Worm (Caenorhabditis elegans) whole organism, L1 larva: ENCODE results near the gene F44F4.3.

ENCODE experiments used
- C04F5.9 ChIP-seq: sonication (generic microtip); optimal IDR thresholded peaks from 2 replicates; lab custom pipeline; 2016; ENCODE audit warnings: missing genetic modification characterization, missing compliant biosample characterization
- C16A3.4 ChIP-seq: fragments of 150-350 bp; optimal IDR thresholded peaks from 2 replicates; lab custom pipeline; 2014; ENCODE audit warnings: missing biosample characterization, missing genetic modification characterization
- F16B12.6 ChIP-seq: fragments of 150-350 bp; optimal IDR thresholded peaks from 2 replicates; lab custom pipeline; 2014; ENCODE audit warnings: missing biosample characterization, missing genetic modification characterization
- aha-1 ChIP-seq: fragments of 150-350 bp; optimal IDR thresholded peaks from 2 replicates; lab custom pipeline; 2014; ENCODE audit warnings: missing biosample characterization, missing genetic modification characterization
- alr-1 ChIP-seq: fragments of 200-800 bp; sonication (Bioruptor generic); optimal IDR thresholded peaks from 2 replicates; lab custom pipeline; 2018; ENCODE audit warnings: borderline replicate concordance, mild to moderate bottlenecking, missing genetic modification characterization, missing compliant biosample characterization
- aly-2 ChIP-seq: fragments of 150-350 bp; optimal IDR thresholded peaks from 2 replicates; lab custom pipeline; 2014; ENCODE audit warnings: missing biosample characterization, missing genetic modification characterization
- blmp-1 ChIP-seq: fragments of 150-350 bp; optimal IDR thresholded peaks from 2 replicates; lab custom pipeline; 2014; ENCODE audit warnings: missing biosample characterization, missing genetic modification characterization
- ceh-63 ChIP-seq: fragments of 200-800 bp; sonication (Bioruptor generic); optimal IDR thresholded peaks from 2 replicates; lab custom pipeline; 2018; ENCODE audit warnings: mild to moderate bottlenecking, missing genetic modification characterization, missing compliant biosample characterization
- ceh-8 ChIP-seq: fragments of 200-800 bp; sonication (Bioruptor generic); optimal IDR thresholded peaks from 2 replicates; lab custom pipeline; 2018; ENCODE audit warnings: mild to moderate bottlenecking, missing genetic modification characterization, moderate library complexity, missing compliant biosample characterization
- ceh-90 ChIP-seq: sonication (generic microtip); optimal IDR thresholded peaks from 2 replicates; lab custom pipeline; 2016; ENCODE audit warnings: missing genetic modification characterization, missing compliant biosample characterization
- ces-1 ChIP-seq: fragments of 150-350 bp; optimal IDR thresholded peaks from 2 replicates; lab custom pipeline; 2014; ENCODE audit warnings: missing biosample characterization, missing genetic modification reagents, missing genetic modification characterization
- egl-27 ChIP-seq, 2 experiments: fragments of 150-350 bp in 1 of 2; sonication (generic microtip); optimal IDR thresholded peaks; 3 replicates each; lab custom pipeline; 2017 to 2018; ENCODE audit warnings: missing biosample characterization in 2 of 2, missing genetic modification characterization in 2 of 2, missing genetic modification reagents in 2 of 2
- elt-2 ChIP-seq: sonication (generic microtip); optimal IDR thresholded peaks from 2 replicates; lab custom pipeline; 2016; ENCODE audit warnings: missing genetic modification characterization, mild to moderate bottlenecking, inconsistent platforms, missing compliant biosample characterization, missing genetic modification reagents
- ets-5 ChIP-seq: fragments of 200-800 bp; sonication (Bioruptor generic); IDR thresholded peaks from 2 replicates; pipeline ENCODE4 v1.3.6; 2022; ENCODE audit warnings: missing genetic modification characterization, missing compliant biosample characterization
- fkh-4 ChIP-seq: sonication (generic microtip); optimal IDR thresholded peaks from 2 replicates; lab custom pipeline; 2016; ENCODE audit warnings: missing compliant biosample characterization, missing genetic modification characterization, borderline replicate concordance
- hlh-17 ChIP-seq: fragments of 200-800 bp; sonication (Bioruptor generic); optimal IDR thresholded peaks from 2 replicates; lab custom pipeline; 2018; ENCODE audit warnings: missing genetic modification characterization, mild to moderate bottlenecking, missing compliant biosample characterization, moderate library complexity, borderline replicate concordance
- hlh-4 ChIP-seq: sonication (generic microtip); optimal IDR thresholded peaks from 2 replicates; lab custom pipeline; 2016; ENCODE audit warnings: mild to moderate bottlenecking, missing genetic modification characterization, missing compliant biosample characterization
- isw-1 ChIP-seq: fragments of 200-800 bp; sonication (Bioruptor generic); IDR thresholded peaks from 2 replicates; pipeline ENCODE4 v1.3.6; 2022; ENCODE audit warnings: missing genetic modification characterization, missing compliant biosample characterization
- lin-14 ChIP-seq: fragments of 200-800 bp; sonication (Bioruptor generic); optimal IDR thresholded peaks from 2 replicates; lab custom pipeline; 2018; ENCODE audit warnings: mild to moderate bottlenecking, missing genetic modification characterization, moderate library complexity, missing compliant biosample characterization
- lin-15B ChIP-seq: fragments of 150-350 bp; sonication (generic microtip); optimal IDR thresholded peaks from 3 replicates; lab custom pipeline; 2014; ENCODE audit warnings: missing biosample characterization, missing genetic modification characterization
- lin-35 ChIP-seq, 2 experiments: fragments of 150-350 bp; optimal IDR thresholded peaks; 2 replicates each; lab custom pipeline; 2014; ENCODE audit warnings: missing biosample characterization in 2 of 2, missing genetic modification characterization in 2 of 2, missing genetic modification reagents in 2 of 2
- lir-3 ChIP-seq: sonication (generic microtip); optimal IDR thresholded peaks from 2 replicates; lab custom pipeline; 2016; ENCODE audit warnings: mild to moderate bottlenecking, missing genetic modification characterization, moderate library complexity, missing compliant biosample characterization; ENCODE audit not compliant: poor library complexity
- lsy-2 ChIP-seq, 2 experiments: fragments of 150-350 bp; optimal IDR thresholded peaks; 2 replicates each; lab custom pipeline; 2014; ENCODE audit warnings: missing biosample characterization in 2 of 2, missing genetic modification characterization in 2 of 2
- mdl-1 ChIP-seq, 2 experiments: fragments of 150-350 bp; optimal IDR thresholded peaks; 2 replicates each; lab custom pipeline; 2014 to 2017; ENCODE audit warnings: missing biosample characterization in 2 of 2, missing genetic modification characterization in 2 of 2, inconsistent platforms in 1 of 2
- mef-2 ChIP-seq: fragments of 150-350 bp; optimal IDR thresholded peaks from 2 replicates; lab custom pipeline; 2014; ENCODE audit warnings: missing biosample characterization, missing genetic modification characterization
- mep-1 ChIP-seq: fragments of 150-350 bp; optimal IDR thresholded peaks from 2 replicates; lab custom pipeline; 2014; ENCODE audit warnings: missing biosample characterization, missing genetic modification characterization
- nhr-11 ChIP-seq: fragments of 150-350 bp; optimal IDR thresholded peaks from 2 replicates; lab custom pipeline; 2014; ENCODE audit warnings: missing biosample characterization, missing genetic modification characterization
- nhr-12 ChIP-seq: sonication (generic microtip); optimal IDR thresholded peaks from 2 replicates; lab custom pipeline; 2017; ENCODE audit warnings: missing biosample characterization, missing genetic modification characterization
- nhr-19 ChIP-seq: fragments of 200-800 bp; sonication (Bioruptor generic); conservative IDR thresholded peaks from 2 replicates; pipeline ENCODE4 v1.3.6; 2022; ENCODE audit warnings: missing genetic modification characterization, missing compliant biosample characterization
- nhr-20 ChIP-seq: sonication (generic microtip); optimal IDR thresholded peaks from 2 replicates; lab custom pipeline; 2016; ENCODE audit warnings: mild to moderate bottlenecking, missing genetic modification characterization, missing compliant biosample characterization
- nhr-237 ChIP-seq: fragments of 150-350 bp; optimal IDR thresholded peaks from 2 replicates; lab custom pipeline; 2014; ENCODE audit warnings: missing biosample characterization, missing genetic modification characterization
- nhr-47 ChIP-seq: sonication (generic microtip); optimal IDR thresholded peaks from 2 replicates; lab custom pipeline; 2016; ENCODE audit warnings: mild to moderate bottlenecking, missing genetic modification characterization, moderate library complexity, missing compliant biosample characterization
- nhr-84 ChIP-seq: sonication (generic microtip); optimal IDR thresholded peaks from 2 replicates; lab custom pipeline; 2017; ENCODE audit warnings: missing biosample characterization, missing genetic modification characterization
- pax-3 ChIP-seq: fragments of 200-800 bp; sonication (Bioruptor generic); optimal IDR thresholded peaks from 2 replicates; lab custom pipeline; 2018; ENCODE audit warnings: mild to moderate bottlenecking, missing genetic modification characterization, moderate library complexity, missing compliant biosample characterization
- rnt-1 ChIP-seq: sonication (generic microtip); optimal IDR thresholded peaks from 2 replicates; lab custom pipeline; 2016; ENCODE audit warnings: mild to moderate bottlenecking, missing genetic modification characterization, moderate library complexity, missing compliant biosample characterization
- skn-1 ChIP-seq: fragments of 150-350 bp; optimal IDR thresholded peaks from 2 replicates; lab custom pipeline; 2014; ENCODE audit warnings: missing biosample characterization, missing genetic modification characterization
- snpc-4 ChIP-seq: fragments of 150-350 bp; optimal IDR thresholded peaks from 2 replicates; lab custom pipeline; 2014; ENCODE audit warnings: missing biosample characterization, missing genetic modification characterization
- sox-4 ChIP-seq: sonication (generic microtip); optimal IDR thresholded peaks from 2 replicates; lab custom pipeline; 2016; ENCODE audit warnings: missing genetic modification characterization, missing compliant biosample characterization
- sup-37 ChIP-seq: fragments of 200-800 bp; sonication (Bioruptor generic); optimal IDR thresholded peaks from 2 replicates; lab custom pipeline; 2018; ENCODE audit warnings: mild to moderate bottlenecking, missing genetic modification characterization, missing compliant biosample characterization
- tbx-2 ChIP-seq: sonication (generic microtip); optimal IDR thresholded peaks from 2 replicates; lab custom pipeline; 2016; ENCODE audit warnings: missing genetic modification characterization, missing compliant biosample characterization
- tlp-1 ChIP-seq: fragments of 150-350 bp; optimal IDR thresholded peaks from 2 replicates; lab custom pipeline; 2014; ENCODE audit warnings: missing biosample characterization, missing genetic modification characterization
- unc-62 ChIP-seq: fragments of 150-350 bp; optimal IDR thresholded peaks from 2 replicates; lab custom pipeline; 2014; ENCODE audit warnings: missing biosample characterization, missing genetic modification reagents, missing genetic modification characterization
- unc-86 ChIP-seq: sonication (generic microtip); optimal IDR thresholded peaks from 2 replicates; lab custom pipeline; 2016; ENCODE audit warnings: missing genetic modification characterization, missing compliant biosample characterization
- unc-98 ChIP-seq: fragments of 200-800 bp; sonication (Bioruptor generic); IDR thresholded peaks from 2 replicates; pipeline ENCODE4 v1.3.6; 2022; ENCODE audit warnings: missing genetic modification characterization, missing compliant biosample characterization
- xbp-1 ChIP-seq: sonication (generic microtip); optimal IDR thresholded peaks from 2 replicates; lab custom pipeline; 2016; ENCODE audit warnings: missing genetic modification characterization, missing compliant biosample characterization
- zip-4 ChIP-seq: fragments of 200-800 bp; sonication (Bioruptor generic); optimal IDR thresholded peaks from 2 replicates; lab custom pipeline; 2018; ENCODE audit warnings: mild to moderate bottlenecking, missing genetic modification characterization, moderate library complexity, missing compliant biosample characterization
- ztf-4 ChIP-seq: fragments of 150-350 bp; optimal IDR thresholded peaks from 2 replicates; lab custom pipeline; 2014; ENCODE audit warnings: missing biosample characterization, missing genetic modification characterization

F44F4.3 gene

DNA sequence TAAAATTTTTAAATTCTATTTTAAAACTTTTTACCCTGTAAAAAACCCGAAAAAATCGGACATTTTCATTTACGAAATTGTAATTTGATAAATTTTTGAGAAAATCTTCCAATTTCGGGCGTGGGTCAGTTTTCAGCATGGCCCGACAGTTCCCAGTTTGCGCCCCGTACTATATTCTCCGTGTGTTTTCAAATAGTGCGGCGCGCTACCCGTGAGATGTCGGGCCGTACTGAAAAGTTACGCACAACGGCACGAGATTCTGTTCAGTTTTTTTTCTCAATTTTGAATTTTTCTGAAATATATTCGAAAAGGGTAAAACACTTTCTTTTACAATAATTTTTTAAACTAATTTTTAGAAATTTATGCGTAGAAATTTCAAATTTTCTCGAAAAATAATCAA is 38.7 kb downstream of the F44F4.3 start:
- TF ChIP-seq lsy-2 (tag; optimal IDR thresholded peaks at IDR 0.05; lab: Kevin White, UChicago) (no peak), ztf-4 (no peak), alr-1 (tag; lab: Kevin White, UChicago) (no peak), snpc-4 (tag; lab: Kevin White, UChicago) (peak; percentile 63), xbp-1 (tag; lab: Kevin White, UChicago) (no peak), lin-35 (GFP tag; optimal IDR thresholded peaks at IDR 0.05; lab: Kevin White, UChicago) (no peak), aha-1 (tag; lab: Kevin White, UChicago) (no peak)

DNA sequence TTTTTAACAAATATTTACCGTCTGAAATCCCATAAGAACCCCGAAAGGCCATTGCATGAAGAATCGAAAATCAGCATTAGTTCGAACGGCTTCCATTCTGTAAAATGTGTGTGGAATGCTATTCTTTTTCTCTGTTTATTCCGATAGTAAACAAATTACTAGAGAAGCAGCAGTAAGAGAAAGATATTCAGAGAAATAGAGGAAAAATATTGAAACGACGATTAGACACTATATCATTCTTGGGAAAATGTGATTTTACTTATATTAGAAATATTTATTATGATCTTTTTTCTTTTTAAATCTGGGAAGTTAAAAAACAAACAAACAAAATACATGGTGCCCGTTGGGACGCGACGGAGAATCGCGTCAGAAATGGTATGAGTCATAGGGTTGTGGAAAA is 42.2 kb downstream of the F44F4.3 start, which contains the start of gene M106.8:
TSS of gene M106.8 (minus strand) at position 101 of the 400 bp plus-strand sequence.
- TF ChIP-seq aly-2 (tag; lab: Kevin White, UChicago): no peak
- no peak for TF ChIP-seq aha-1 (tag; lab: Kevin White, UChicago)
- TF ChIP-seq unc-86 (tag; lab: Kevin White, UChicago): no peak
- no peak for TF ChIP-seq zip-4 (GFP tag; lab: Kevin White, UChicago)
- no peak for TF ChIP-seq isw-1 (GFP tag; lab: Robert Waterston, UW)

DNA sequence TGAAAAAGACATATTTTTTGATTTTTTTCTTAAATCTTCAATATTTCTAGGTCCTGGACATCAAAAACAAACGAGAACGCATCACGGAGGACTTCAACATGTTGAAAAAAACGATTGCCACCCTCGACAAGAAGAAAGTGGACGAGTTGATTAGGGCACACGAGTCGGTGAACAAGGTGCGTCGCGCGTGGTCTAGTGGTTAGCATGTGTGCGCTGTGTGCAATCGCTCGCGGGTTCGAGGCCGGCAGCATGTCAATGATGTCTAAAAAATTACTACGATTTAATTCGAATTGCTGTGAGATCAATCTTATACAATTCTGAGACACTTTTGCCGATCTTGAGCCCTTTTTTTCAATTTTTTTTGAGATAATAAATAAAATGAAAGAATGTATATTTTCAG is 45.7 kb downstream of the F44F4.3 start:
- TF ChIP-seq lin-15B (tag; lab: Kevin White, UChicago) (no peak), alr-1 (tag; lab: Kevin White, UChicago) (no peak), pax-3 (tag; lab: Kevin White, UChicago) (peak; percentile 35), zip-4 (GFP tag; lab: Kevin White, UChicago) (peak; percentile 52), sox-4 (peak; percentile 66), ces-1 (GFP tag; lab: Kevin White, UChicago) (no peak), nhr-11 (tag; lab: Kevin White, UChicago) (no peak), ceh-8 (peak; percentile 77), xbp-1 (tag; lab: Kevin White, UChicago) (peak; percentile 72), lin-14 (GFP tag; lab: Kevin White, UChicago) (peak; percentile 85), lir-3 (tag; lab: Kevin White, UChicago) (peak; percentile 76), nhr-20 (tag; lab: Kevin White, UChicago) (peak; percentile 88), F16B12.6 (tag; lab: Kevin White, UChicago) (peak; percentile 59), nhr-237 (peak; percentile 23), unc-62 (GFP tag; lab: Kevin White, UChicago) (no peak), nhr-47 (tag; lab: Kevin White, UChicago) (peak; percentile 90), sup-37 (GFP tag; lab: Kevin White, UChicago) (no peak), hlh-17 (GFP tag; lab: Kevin White, UChicago) (no peak), nhr-84 (tag; lab: Kevin White, UChicago) (no peak), skn-1 (peak; percentile 74), nhr-19 (peak; percentile 85), aha-1 (tag; lab: Kevin White, UChicago) (no peak), C04F5.9 (tag; lab: Kevin White, UChicago) (peak; percentile 85), aly-2 (tag; lab: Kevin White, UChicago) (peak; percentile 80), mef-2 (peak; percentile 30), nhr-12 (tag; lab: Kevin White, UChicago) (no peak), C16A3.4 (tag; lab: Kevin White, UChicago) (peak; percentile 88), egl-27 (tag; optimal IDR thresholded peaks at IDR 0.05; lab: Kevin White, UChicago) (peak in 1 of 2 experiments; percentile 54), ets-5 (GFP tag; lab: Robert Waterston, UW) (no peak), mep-1 (tag; lab: Kevin White, UChicago) (peak; percentile 82), tbx-2 (tag; lab: Kevin White, UChicago) (peak; percentile 84), ceh-90 (tag; lab: Kevin White, UChicago) (peak; percentile 6), lin-35 (GFP tag; optimal IDR thresholded peaks at IDR 0.05; lab: Kevin White, UChicago) (peak; percentile 77 to 89), unc-98 (GFP tag; lab: Robert Waterston, UW) (0 out of 2 replicates have a peak, but pooled peaks have one; percentile 25), elt-2 (tag; lab: Kevin White, UChicago) (peak; percentile 55), ceh-63 (no peak), fkh-4 (tag; lab: Kevin White, UChicago) (peak; percentile 39), tlp-1 (tag; lab: Kevin White, UChicago) (no peak), hlh-4 (tag; lab: Kevin White, UChicago) (no peak), mdl-1 (tag; optimal IDR thresholded peaks at IDR 0.05; lab: Kevin White, UChicago) (peak; percentile 9 to 86), blmp-1 (tag; lab: Kevin White, UChicago) (no peak), rnt-1 (tag; lab: Kevin White, UChicago) (peak; percentile 93)
